Fruit fly (Drosophila melanogaster) whole organism, wandering third instar larva: ENCODE data around the gene Fdx2.

ENCODE experiments used
- CG32264 ChIP-seq: fragments of 200-800 bp; sonication (Bioruptor generic); optimal IDR thresholded peaks from 2 replicates; lab custom pipeline; 2016; ENCODE audit warnings: missing biosample characterization, missing genetic modification characterization
- Dfd ChIP-seq: fragments of >200 bp; optimal IDR thresholded peaks from 2 replicates; lab custom pipeline; 2017; ENCODE audit warnings: missing biosample characterization, missing genetic modification characterization
- Hr78 ChIP-seq: fragments of >200 bp; optimal IDR thresholded peaks from 2 replicates; lab custom pipeline; 2017; ENCODE audit warnings: missing biosample characterization, missing genetic modification characterization
- Mio ChIP-seq: sonication (Bioruptor generic); optimal IDR thresholded peaks from 2 replicates; lab custom pipeline; 2016; ENCODE audit warnings: missing biosample characterization, missing genetic modification characterization
- N ChIP-seq: fragments of >200 bp; optimal IDR thresholded peaks from 2 replicates; lab custom pipeline; 2018; ENCODE audit warnings: missing biosample characterization, missing external identifiers, missing genetic modification characterization
- OdsH ChIP-seq: fragments of 200-800 bp; sonication (Bioruptor generic); optimal IDR thresholded peaks from 2 replicates; lab custom pipeline; 2016; ENCODE audit warnings: missing biosample characterization, mild to moderate bottlenecking, missing genetic modification characterization
- Rel ChIP-seq, 2 experiments: fragments of 200-800 bp; sonication (Bioruptor generic) in 1 of 2; optimal IDR thresholded peaks; 2 replicates in 1 of 2; 3 replicates in 1 of 2; lab custom pipeline; 2016 to 2019; ENCODE audit warnings: mild to moderate bottlenecking in 2 of 2, missing biosample characterization in 2 of 2, missing genetic modification characterization in 2 of 2, moderate library complexity in 1 of 2
- br ChIP-seq: fragments of 200-800 bp; sonication (Bioruptor generic); optimal IDR thresholded peaks from 2 replicates; lab custom pipeline; 2016; ENCODE audit warnings: missing biosample characterization, missing genetic modification characterization
- dmrt93B ChIP-seq: fragments of 200-800 bp; sonication (Bioruptor generic); optimal IDR thresholded peaks from 2 replicates; lab custom pipeline; 2018; ENCODE audit warnings: missing biosample characterization, mild to moderate bottlenecking, missing genetic modification characterization
- dsf ChIP-seq: sonication (Bioruptor generic); optimal IDR thresholded peaks from 2 replicates; lab custom pipeline; 2016; ENCODE audit warnings: missing biosample characterization, missing genetic modification characterization, borderline replicate concordance
- h ChIP-seq: fragments of 200-800 bp; sonication (Bioruptor generic); optimal IDR thresholded peaks from 3 replicates; lab custom pipeline; 2016; ENCODE audit warnings: missing biosample characterization, mild to moderate bottlenecking, missing genetic modification characterization
- rgr ChIP-seq: fragments of 200-800 bp; sonication (Bioruptor generic); optimal IDR thresholded peaks from 3 replicates; lab custom pipeline; 2016; ENCODE audit warnings: missing biosample characterization, mild to moderate bottlenecking, missing genetic modification characterization
- sage ChIP-seq: fragments of 200-800 bp; sonication (Bioruptor generic); optimal IDR thresholded peaks from 2 replicates; lab custom pipeline; 2016; ENCODE audit warnings: missing biosample characterization, mild to moderate bottlenecking, missing genetic modification characterization
- sv ChIP-seq: fragments of 200-800 bp; sonication (Bioruptor generic); optimal IDR thresholded peaks from 3 replicates; lab custom pipeline; 2016; ENCODE audit warnings: missing biosample characterization, missing genetic modification characterization
- usp ChIP-seq: fragments of >200 bp; optimal IDR thresholded peaks from 2 replicates; lab custom pipeline; 2017; ENCODE audit warnings: missing biosample characterization, missing genetic modification characterization

The Fdx2 gene

DNA sequence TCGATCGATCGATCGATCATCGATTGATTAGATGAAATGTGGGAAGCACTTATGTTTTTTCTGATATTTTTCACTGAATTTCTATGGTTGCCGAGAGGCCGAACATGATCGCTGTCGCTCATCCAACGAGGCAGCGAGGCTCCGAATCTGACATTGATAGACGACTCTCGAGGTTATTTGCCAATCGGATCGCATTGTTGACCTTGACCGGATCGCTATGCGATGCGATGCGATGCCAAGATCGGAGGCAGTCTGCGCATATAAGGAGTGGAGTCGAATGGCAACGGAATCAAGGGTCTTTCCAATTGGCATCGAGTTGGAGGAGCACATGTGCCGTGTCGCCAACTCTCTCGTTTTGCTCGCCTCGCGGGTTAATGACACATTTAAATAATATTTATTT is 47.9 kb downstream of the Fdx2 start:
- TF ChIP-seq dmrt93B (GFP tag; lab: Kevin White, UChicago) (no peak), Dfd (GFP tag; lab: Kevin White, UChicago) (no peak), OdsH (GFP tag; lab: Kevin White, UChicago) (no peak), br (GFP tag; lab: Kevin White, UChicago) (no peak), usp (GFP tag; lab: Kevin White, UChicago) (no peak), sage (GFP tag; lab: Kevin White, UChicago) (no peak), Mio (GFP tag; lab: Kevin White, UChicago) (no peak), h (GFP tag; lab: Kevin White, UChicago) (no peak), Hr78 (GFP tag; lab: Kevin White, UChicago) (no peak)

DNA sequence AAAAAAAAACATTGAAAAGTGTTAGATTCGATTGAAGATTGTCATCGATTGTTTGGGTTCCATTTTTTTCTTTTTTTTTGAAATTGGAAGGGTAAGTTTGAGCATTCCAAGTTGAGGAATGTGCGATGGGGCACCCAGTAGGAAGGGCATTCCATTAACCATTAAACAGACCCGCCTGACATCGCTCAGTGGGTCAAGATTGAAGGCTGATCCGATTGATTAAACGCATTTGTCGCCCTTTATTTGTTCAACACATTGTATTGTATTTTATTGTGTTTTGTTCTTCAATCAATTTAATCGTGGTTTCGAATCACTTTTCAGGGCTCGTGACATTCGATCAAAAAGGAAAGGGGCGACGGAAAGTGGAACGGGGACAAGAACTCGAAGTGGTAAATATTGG is 48.8 kb downstream of the Fdx2 start:
- TF ChIP-seq N (GFP tag; lab: Kevin White, UChicago) (no peak), rgr (GFP tag; lab: Kevin White, UChicago) (no peak), CG32264 (GFP tag; lab: Kevin White, UChicago) (no peak), sv (GFP tag; lab: Kevin White, UChicago) (no peak), Mio (GFP tag; lab: Kevin White, UChicago) (no peak), dsf (no peak), Rel (GFP tag; optimal IDR thresholded peaks at IDR 0.05; lab: Kevin White, UChicago) (no peak), Rel (tag; optimal IDR thresholded peaks at IDR 0.05; lab: Kevin White, UChicago) (no peak)
